Fruit fly (Drosophila melanogaster): ENCODE measurements around the gene nerfin-1.

nerfin-1 gene

dm6 chr3L:871713-872112 is 37.2 kb upstream of the nerfin-1 start, which contains the start of gene Usp10 (continued):
- TF ChIP-seq CG2199 (GFP tag; IDR thresholded peaks at IDR 0.05) (no peak), vnd (GFP tag; IDR thresholded peaks at IDR 0.05; ENCODE audit: partially characterized antibody) (peak; percentile 56; the same call in 2 of the 3 replicates), ro (GFP tag; IDR thresholded peaks at IDR 0.05) (no peak), CG8944 (GFP tag; optimal IDR thresholded peaks at IDR 0.05) (no peak), zf30C (GFP tag; optimal IDR thresholded peaks at IDR 0.05) (no peak), cg (GFP tag; optimal IDR thresholded peaks at IDR 0.05) (no peak), tgo (GFP tag; IDR thresholded peaks at IDR 0.05) (no peak), org-1 (GFP tag; optimal IDR thresholded peaks at IDR 0.05) (no peak), CG11398 (GFP tag; optimal IDR thresholded peaks at IDR 0.05) (no peak), HLH54F (GFP tag; optimal IDR thresholded peaks at IDR 0.05) (no peak), bcd (GFP tag; optimal IDR thresholded peaks at IDR 0.05) (no peak), CG11560 (tag; IDR thresholded peaks at IDR 0.05) (no peak), CG1603 (tag; optimal IDR thresholded peaks at IDR 0.05) (peak; percentile 78), Hsf (GFP tag; optimal IDR thresholded peaks at IDR 0.05) (no peak), Lim3 (GFP tag; IDR thresholded peaks at IDR 0.05) (no peak), knrl (GFP tag; IDR thresholded peaks at IDR 0.05; ENCODE audit: partially characterized antibody) (peak; percentile 73), usp (GFP tag; optimal IDR thresholded peaks at IDR 0.05) (no peak), CG14860 (GFP tag; IDR thresholded peaks at IDR 0.05; ENCODE audit: partially characterized antibody) (peak; percentile 47; the same call in 1 of the 3 replicates), CG12155 (GFP tag; optimal IDR thresholded peaks at IDR 0.05) (peak; percentile 1), Ssrp (tag; optimal IDR thresholded peaks at IDR 0.05) (no peak), D19A (tag; optimal IDR thresholded peaks at IDR 0.05) (no peak), NK7.1 (GFP tag; optimal IDR thresholded peaks at IDR 0.05) (no peak), Pdp1 (GFP tag; optimal IDR thresholded peaks at IDR 0.05) (peak in 1 of 2 experiments; percentile 38), vvl (GFP tag; IDR thresholded peaks at IDR 0.05) (no peak), bab2 (GFP tag; optimal IDR thresholded peaks at IDR 0.05) (no peak), CG17912 (GFP tag; optimal IDR thresholded peaks at IDR 0.05) (no peak), psq (GFP tag; optimal IDR thresholded peaks at IDR 0.05) (no peak), yki (optimal IDR thresholded peaks at IDR 0.05) (no peak), CG4360 (GFP tag; IDR thresholded peaks at IDR 0.05) (no peak), hkb (optimal IDR thresholded peaks at IDR 0.05) (no peak), hkb (GFP tag; IDR thresholded peaks at IDR 0.05) (no peak), PHDP (tag; optimal IDR thresholded peaks at IDR 0.05) (no peak), Hmr (GFP tag; optimal IDR thresholded peaks at IDR 0.05) (no peak), Hr3 (GFP tag; optimal IDR thresholded peaks at IDR 0.05) (no peak), NfI (GFP tag; optimal IDR thresholded peaks at IDR 0.05) (no peak), Hr39 (optimal IDR thresholded peaks at IDR 0.05) (no peak), eve (GFP tag; optimal IDR thresholded peaks at IDR 0.05) (no peak), abd-A (tag; optimal IDR thresholded peaks at IDR 0.05) (no peak), CG3281 (GFP tag; optimal IDR thresholded peaks at IDR 0.05) (no peak), az2 (GFP tag; optimal IDR thresholded peaks at IDR 0.05) (no peak), pnt (GFP tag; optimal IDR thresholded peaks at IDR 0.05) (no peak), CG31388 (GFP tag; optimal IDR thresholded peaks at IDR 0.05) (no peak), CG14667 (GFP tag; IDR thresholded peaks at IDR 0.05) (no peak), sqz (GFP tag; optimal IDR thresholded peaks at IDR 0.05) (no peak), CG17802 (tag; optimal IDR thresholded peaks at IDR 0.05) (no peak), ato (GFP tag; IDR thresholded peaks at IDR 0.05; ENCODE audit: partially characterized antibody) (peak; percentile 82), CG5245 (GFP tag; optimal IDR thresholded peaks at IDR 0.05) (no peak), Poxn (GFP tag; IDR thresholded peaks at IDR 0.05) (no peak), tll (GFP tag; optimal IDR thresholded peaks at IDR 0.05) (no peak), da (GFP tag; optimal IDR thresholded peaks at IDR 0.05) (no peak), gro (GFP tag; optimal IDR thresholded peaks at IDR 0.05) (no peak), Deaf1 (tag; optimal IDR thresholded peaks at IDR 0.05) (no peak), CG8478 (optimal IDR thresholded peaks at IDR 0.05) (no peak), pho (GFP tag; optimal IDR thresholded peaks at IDR 0.05) (no peak)

Measured in whole organism, embryonic.